Worm (Caenorhabditis elegans): ENCODE results near the gene allo-1.

DNA sequence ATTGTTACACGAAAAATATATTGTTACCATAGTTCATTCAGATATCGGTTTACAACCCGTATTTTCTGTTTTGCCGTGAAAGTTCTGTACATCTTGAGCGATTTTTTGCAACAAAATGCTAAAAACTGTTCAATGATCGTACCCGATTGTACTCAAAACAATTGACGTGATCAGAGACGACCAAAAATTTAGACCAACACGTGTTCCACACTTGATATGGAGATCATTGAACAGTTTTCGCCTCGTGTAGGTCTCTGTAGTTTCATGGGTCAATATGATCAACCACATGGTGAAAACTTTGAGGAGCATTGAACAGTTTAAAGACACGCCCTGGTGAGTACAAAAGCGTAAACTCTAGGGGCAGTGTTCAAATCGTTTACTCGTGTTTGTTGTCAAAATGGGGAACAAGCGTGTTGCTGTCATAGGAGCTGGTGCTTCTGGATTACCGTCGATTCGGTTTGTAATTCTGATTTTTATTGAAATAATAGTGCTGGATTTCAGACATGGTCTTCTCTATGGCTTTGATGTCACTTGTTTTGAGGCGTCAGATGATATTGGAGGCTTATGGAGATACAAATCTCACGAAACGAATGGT lies 14.6 kb downstream of the allo-1 start, which contains the start of gene fmo-2:
- TF ChIP-seq pqm-1 (tag; optimal IDR thresholded peaks at IDR 0.05) = no peak
- TF ChIP-seq Y116A8C.19 (tag; optimal IDR thresholded peaks at IDR 0.05; ENCODE audit: borderline replicate concordance) = no peak

Data from whole organism, L1 larva.